Worm (Caenorhabditis elegans) whole organism, L3 larva: ENCODE measurements around the gene pig-1.
A peak's percentile ranks its signal among the peaks of the same experiment; 100 is the strongest.

Experiments used
- R02D3.7 ChIP-seq: fragments of 150-350 bp; optimal IDR thresholded peaks from 2 replicates; lab custom pipeline; 2014; ENCODE audit warnings: missing biosample characterization, missing genetic modification characterization
- ZK546.5 ChIP-seq: sonication (generic microtip); optimal IDR thresholded peaks from 2 replicates; lab custom pipeline; 2017; ENCODE audit warnings: missing biosample characterization, missing genetic modification characterization
- ama-1 ChIP-seq: fragments of 150-350 bp; optimal IDR thresholded peaks from 2 replicates; lab custom pipeline; 2018
- ceh-28 ChIP-seq: fragments of 150-350 bp; optimal IDR thresholded peaks from 2 replicates; lab custom pipeline; 2014; ENCODE audit warnings: missing biosample characterization, missing genetic modification reagents, missing genetic modification characterization
- ceh-82 ChIP-seq: fragments of 150-350 bp; optimal IDR thresholded peaks from 2 replicates; lab custom pipeline; 2014; ENCODE audit warnings: missing biosample characterization, missing genetic modification characterization
- ceh-9 ChIP-seq: sonication (generic microtip); optimal IDR thresholded peaks from 2 replicates; lab custom pipeline; 2018; ENCODE audit warnings: missing biosample characterization, missing genetic modification characterization
- daf-12 ChIP-seq: fragments of 150-350 bp; optimal IDR thresholded peaks from 2 replicates; lab custom pipeline; 2014; ENCODE audit warnings: missing biosample characterization, missing genetic modification reagents, missing genetic modification characterization
- egl-27 ChIP-seq: sonication (generic microtip); optimal IDR thresholded peaks from 4 replicates; lab custom pipeline; 2017; ENCODE audit warnings: missing biosample characterization, missing genetic modification reagents, missing genetic modification characterization
- egl-5 ChIP-seq: fragments of 150-350 bp; optimal IDR thresholded peaks from 2 replicates; lab custom pipeline; 2017; ENCODE audit warnings: missing biosample characterization, missing genetic modification reagents, missing genetic modification characterization, inconsistent platforms
- elt-3 ChIP-seq, 3 experiments: fragments of 150-350 bp in 1 of 3; sonication (generic microtip) in 2 of 3; optimal IDR thresholded peaks; 2 replicates in 2 of 3; 4 replicates in 1 of 3; lab custom pipeline; 2014 to 2017; ENCODE audit warnings: missing biosample characterization in 3 of 3, missing genetic modification characterization in 3 of 3
- eor-1 ChIP-seq, 2 experiments: fragments of 150-350 bp; optimal IDR thresholded peaks; 2 replicates each; lab custom pipeline; 2014 to 2018; ENCODE audit warnings: missing biosample characterization in 2 of 2, missing genetic modification characterization in 2 of 2
- fkh-10 ChIP-seq: sonication (generic microtip); optimal IDR thresholded peaks from 2 replicates; lab custom pipeline; 2017; ENCODE audit warnings: missing biosample characterization, missing genetic modification reagents, missing genetic modification characterization
- fkh-2 ChIP-seq: fragments of 150-350 bp; optimal IDR thresholded peaks from 2 replicates; lab custom pipeline; 2014; ENCODE audit warnings: missing biosample characterization, missing genetic modification reagents, missing genetic modification characterization
- hmg-11 ChIP-seq: sonication (generic microtip); optimal IDR thresholded peaks from 2 replicates; lab custom pipeline; 2016; ENCODE audit warnings: missing genetic modification characterization, missing compliant biosample characterization
- lin-39 ChIP-seq: fragments of 150-350 bp; optimal IDR thresholded peaks from 2 replicates; lab custom pipeline; 2018; ENCODE audit warnings: missing biosample characterization, missing genetic modification reagents, missing genetic modification characterization
- lsy-12 ChIP-seq: sonication (generic microtip); optimal IDR thresholded peaks from 2 replicates; lab custom pipeline; 2016; ENCODE audit warnings: mild to moderate bottlenecking, missing genetic modification characterization, missing compliant biosample characterization
- mml-1 ChIP-seq: fragments of 150-350 bp; sonication (generic microtip); optimal IDR thresholded peaks from 3 replicates; lab custom pipeline; 2014; ENCODE audit warnings: missing biosample characterization, missing genetic modification characterization
- nfya-1 ChIP-seq: sonication (generic microtip); optimal IDR thresholded peaks from 2 replicates; lab custom pipeline; 2017; ENCODE audit warnings: missing genetic modification characterization, mild to moderate bottlenecking, missing compliant biosample characterization, antibody characterized with exemption, moderate library complexity; ENCODE audit not compliant: insufficient read depth
- nhr-23 ChIP-seq: fragments of 150-350 bp; optimal IDR thresholded peaks from 2 replicates; lab custom pipeline; 2014; ENCODE audit warnings: missing biosample characterization, missing genetic modification reagents, missing genetic modification characterization
- nhr-237 ChIP-seq: fragments of 150-350 bp; optimal IDR thresholded peaks from 2 replicates; lab custom pipeline; 2014; ENCODE audit warnings: missing biosample characterization, missing genetic modification characterization
- nhr-25 ChIP-seq: sonication (generic microtip); optimal IDR thresholded peaks from 2 replicates; lab custom pipeline; 2017; ENCODE audit warnings: missing biosample characterization, missing genetic modification characterization
- nhr-28 ChIP-seq: fragments of 150-350 bp; optimal IDR thresholded peaks from 2 replicates; lab custom pipeline; 2014; ENCODE audit warnings: missing biosample characterization, missing genetic modification characterization
- nhr-43 ChIP-seq: sonication (generic microtip); optimal IDR thresholded peaks from 2 replicates; lab custom pipeline; 2016; ENCODE audit warnings: mild to moderate bottlenecking, missing genetic modification characterization, missing compliant biosample characterization; ENCODE audit not compliant: poor library complexity, severe bottlenecking
- nhr-67 ChIP-seq: fragments of 150-350 bp; optimal IDR thresholded peaks from 2 replicates; lab custom pipeline; 2014; ENCODE audit warnings: missing biosample characterization, missing genetic modification characterization
- pha-4 ChIP-seq: fragments of 150-350 bp; optimal IDR thresholded peaks from 2 replicates; lab custom pipeline; 2014; ENCODE audit warnings: missing biosample characterization, missing genetic modification reagents, missing genetic modification characterization
- skn-1 ChIP-seq: fragments of 150-350 bp; optimal IDR thresholded peaks from 2 replicates; lab custom pipeline; 2014; ENCODE audit warnings: missing biosample characterization, missing genetic modification characterization
- snpc-4 ChIP-seq: fragments of 150-350 bp; optimal IDR thresholded peaks from 2 replicates; lab custom pipeline; 2014; ENCODE audit warnings: missing biosample characterization, missing genetic modification characterization
- tbx-2 ChIP-seq: sonication (generic microtip); optimal IDR thresholded peaks from 2 replicates; lab custom pipeline; 2016; ENCODE audit warnings: mild to moderate bottlenecking, missing genetic modification characterization, missing compliant biosample characterization
- unc-39 ChIP-seq: sonication (generic microtip); optimal IDR thresholded peaks from 4 replicates; lab custom pipeline; 2017; ENCODE audit warnings: missing biosample characterization, missing genetic modification characterization
- unc-62 ChIP-seq: fragments of 150-350 bp; sonication (generic microtip); optimal IDR thresholded peaks from 4 replicates; lab custom pipeline; 2014; ENCODE audit warnings: missing biosample characterization, missing genetic modification reagents, missing genetic modification characterization
- zag-1 ChIP-seq: fragments of 150-350 bp; optimal IDR thresholded peaks from 2 replicates; lab custom pipeline; 2014; ENCODE audit warnings: missing biosample characterization, missing genetic modification characterization
- ztf-11 ChIP-seq: fragments of 150-350 bp; optimal IDR thresholded peaks from 2 replicates; lab custom pipeline; 2014; ENCODE audit warnings: missing biosample characterization, missing genetic modification characterization
- ztf-4 ChIP-seq: fragments of 150-350 bp; optimal IDR thresholded peaks from 2 replicates; lab custom pipeline; 2014; ENCODE audit warnings: missing biosample characterization, missing genetic modification characterization

The pig-1 gene

DNA sequence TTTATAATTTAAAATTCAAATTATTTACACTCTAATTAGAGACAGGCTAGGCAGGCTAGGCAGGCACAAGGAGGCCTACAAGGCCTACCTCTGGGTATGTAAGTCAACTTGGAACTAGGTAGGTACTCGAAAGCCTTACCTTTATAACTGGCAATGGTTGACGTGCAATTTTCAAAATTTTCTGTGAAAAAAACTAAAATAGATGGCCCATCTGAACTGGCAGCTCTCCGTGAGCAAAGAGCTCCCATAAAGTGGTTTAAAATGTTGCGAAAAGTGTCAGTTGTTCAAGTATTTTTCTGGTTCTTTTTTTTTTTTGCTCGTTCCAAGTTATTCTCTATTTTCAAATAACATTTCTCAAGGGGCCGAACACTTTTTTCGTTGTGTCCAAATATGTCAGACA, 35.3 kb downstream of the pig-1 start:
- TF ChIP-seq ceh-28 (tag; lab: Kevin White, UChicago) (no peak), eor-1 (tag; optimal IDR thresholded peaks at IDR 0.05; lab: Kevin White, UChicago) (no peak), egl-27 (no peak), nhr-67 (tag; lab: Kevin White, UChicago) (no peak), egl-5 (tag; lab: Kevin White, UChicago) (peak; percentile 3), lsy-12 (tag; lab: Kevin White, UChicago) (no peak), lin-39 (peak; percentile 9)

DNA sequence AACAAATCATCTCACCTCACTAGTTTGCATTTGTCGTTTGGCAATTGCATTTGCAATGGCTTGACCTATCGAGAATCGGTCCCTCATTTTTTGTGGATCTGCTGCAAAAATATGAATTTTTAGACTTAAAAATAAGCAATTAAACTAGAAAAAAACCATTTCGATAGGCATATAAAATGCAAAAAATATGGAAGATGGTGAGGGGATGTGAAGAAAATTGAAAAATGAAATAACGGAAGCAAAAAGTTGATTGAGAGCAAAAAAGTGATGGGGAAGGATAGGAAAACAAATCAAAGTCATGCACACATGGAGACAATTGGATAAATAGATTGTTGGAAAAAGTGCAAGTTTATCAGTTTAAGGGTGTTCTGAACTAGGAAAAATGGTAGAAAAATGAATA, 38.2 kb downstream of the pig-1 start, which contains the start of gene npr-37:
npr-37 (minus strand) TSS at position 101 of the 400 bp plus-strand sequence.
- no peak for TF ChIP-seq tbx-2
- no peak for TF ChIP-seq lin-39
- TF ChIP-seq zag-1 (tag; lab: Kevin White, UChicago), result no peak
- no peak for TF ChIP-seq nhr-23
- no peak for TF ChIP-seq unc-62
- no peak for TF ChIP-seq ztf-11 (tag; lab: Kevin White, UChicago)
- TF ChIP-seq nhr-237 (tag; lab: Kevin White, UChicago), result no peak
- no peak for TF ChIP-seq ZK546.5 (tag; lab: Kevin White, UChicago)
- TF ChIP-seq, all 47 proteins: peak for 0

DNA sequence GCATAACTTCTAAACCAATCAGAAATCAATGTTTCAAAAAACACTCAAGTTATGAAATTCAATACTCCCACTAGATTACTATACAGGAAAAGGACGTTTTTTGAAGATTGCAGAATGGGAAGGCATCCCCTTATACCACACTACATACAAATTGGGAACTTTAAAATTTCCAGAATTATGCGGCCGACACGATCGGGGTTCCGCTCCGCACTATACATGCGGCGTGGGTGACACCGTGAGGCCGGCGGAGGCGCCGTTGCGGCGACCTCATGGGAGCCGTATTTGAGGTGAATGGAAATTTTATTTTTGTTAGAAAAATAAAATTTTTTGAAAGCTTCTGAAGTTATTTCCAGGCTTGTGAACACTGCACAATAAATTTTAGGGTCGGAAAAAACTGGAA, 51.0 kb downstream of the pig-1 start:
- TF ChIP-seq elt-3 (tag; optimal IDR thresholded peaks at IDR 0.05; lab: Kevin White, UChicago), result no peak
- no peak for TF ChIP-seq pha-4 (tag; lab: Kevin White, UChicago)
- TF ChIP-seq nhr-237 (tag; lab: Kevin White, UChicago), result no peak
- no peak for TF ChIP-seq skn-1 (tag; lab: Kevin White, UChicago)
- no peak for TF ChIP-seq mml-1 (tag; lab: Kevin White, UChicago)

DNA sequence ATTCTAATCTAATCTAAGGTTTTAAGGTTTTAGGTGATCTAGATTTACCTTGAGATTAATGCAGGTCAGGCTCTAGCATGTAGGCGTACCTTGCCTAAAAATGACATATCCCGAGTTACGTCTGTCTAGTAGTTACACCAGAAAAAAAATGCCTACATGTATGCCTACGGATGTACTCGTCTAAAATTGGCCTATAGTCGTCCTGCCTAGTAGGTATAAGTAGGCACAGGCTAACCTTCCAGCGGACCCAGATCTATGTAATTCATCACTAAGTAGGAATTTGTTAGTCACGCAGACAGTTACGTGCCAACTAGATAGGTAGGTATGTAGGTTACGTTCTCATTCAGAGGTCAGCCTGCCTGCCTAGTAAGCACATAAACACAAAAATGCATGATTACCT, 52.0 kb downstream of the pig-1 start:
- TF ChIP-seq ceh-82 (tag; lab: Kevin White, UChicago) (no peak), nhr-23 (no peak), ama-1 (lab: Kevin White, UChicago) (no peak), lsy-12 (tag; lab: Kevin White, UChicago) (no peak), zag-1 (tag; lab: Kevin White, UChicago) (no peak), elt-3 (tag; optimal IDR thresholded peaks at IDR 0.05; lab: Kevin White, UChicago) (no peak), daf-12 (tag; lab: Kevin White, UChicago) (no peak), nhr-28 (tag; lab: Kevin White, UChicago) (no peak), snpc-4 (tag; lab: Kevin White, UChicago) (no peak), unc-39 (tag; lab: Kevin White, UChicago) (no peak), unc-62 (no peak), nhr-237 (tag; lab: Kevin White, UChicago) (no peak)

DNA sequence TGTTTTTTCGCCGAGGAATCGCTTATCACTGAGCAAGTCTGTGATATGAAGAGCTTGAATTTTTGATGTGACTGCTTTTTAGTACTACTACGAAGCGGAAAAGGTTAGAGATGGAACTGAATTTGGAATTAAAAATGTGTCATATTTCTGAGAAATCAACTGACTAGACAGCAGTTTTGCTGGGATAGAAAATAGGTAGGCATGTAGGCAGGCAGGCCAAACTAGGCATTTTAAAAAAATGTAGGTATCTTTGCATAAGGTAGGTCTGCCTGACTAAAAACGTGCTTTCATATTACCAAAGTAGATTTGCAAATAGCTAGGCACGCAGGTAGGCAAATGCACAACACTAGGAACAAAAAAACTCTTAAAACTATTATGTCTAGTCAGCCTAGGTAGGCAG, 52.7 kb downstream of the pig-1 start:
- no peak for TF ChIP-seq nhr-25 (tag; lab: Kevin White, UChicago)
- no peak for TF ChIP-seq ceh-9 (tag; lab: Kevin White, UChicago)
- no peak for TF ChIP-seq egl-5 (tag; lab: Kevin White, UChicago)
- no peak for TF ChIP-seq unc-39 (tag; lab: Kevin White, UChicago)
- TF ChIP-seq eor-1 (tag; optimal IDR thresholded peaks at IDR 0.05; lab: Kevin White, UChicago), result no peak
- no peak for TF ChIP-seq ztf-4 (tag; lab: Kevin White, UChicago)
- TF ChIP-seq fkh-10 (GFP tag; lab: Kevin White, UChicago), result no peak
- no peak for TF ChIP-seq nhr-43 (tag; lab: Kevin White, UChicago)
- TF ChIP-seq, all 47 proteins: peak for 0

DNA sequence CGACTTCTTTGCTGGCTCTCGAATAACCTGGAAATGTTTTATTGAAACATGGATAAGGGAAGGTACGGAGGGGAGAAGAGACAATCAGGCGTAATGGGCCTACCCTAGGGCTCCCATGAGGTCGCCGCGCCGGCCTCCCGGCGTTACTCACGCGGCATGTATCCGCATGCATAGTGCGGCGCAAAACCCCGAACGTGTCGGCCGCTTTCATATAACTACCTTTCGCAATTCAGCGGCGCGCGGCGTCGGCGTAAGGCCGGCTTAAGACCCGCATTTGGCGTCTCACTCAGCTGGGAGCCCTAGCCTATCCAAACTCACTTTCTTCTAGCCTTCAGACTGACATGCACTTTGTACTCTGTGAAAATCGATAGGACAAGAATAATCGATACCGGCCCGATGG, 57.2 kb downstream of the pig-1 start:
- TF ChIP-seq nhr-28 (tag; lab: Kevin White, UChicago) (no peak), R02D3.7 (tag; lab: Kevin White, UChicago) (no peak), egl-27 (no peak), hmg-11 (no peak), unc-39 (tag; lab: Kevin White, UChicago) (no peak), fkh-10 (GFP tag; lab: Kevin White, UChicago) (no peak), eor-1 (tag; optimal IDR thresholded peaks at IDR 0.05; lab: Kevin White, UChicago) (no peak), fkh-2 (no peak), nfya-1 (tag; lab: Kevin White, UChicago) (no peak), ZK546.5 (tag; lab: Kevin White, UChicago) (no peak)
